Worm (Caenorhabditis elegans) whole organism, mixed stage, embryonic: ENCODE results near the gene obr-3.

Source experiments
- blmp-1 ChIP-seq: fragments of 150-350 bp; optimal IDR thresholded peaks from 2 replicates; lab custom pipeline; 2014; ENCODE audit warnings: missing biosample characterization, missing genetic modification characterization
- ces-1 ChIP-seq: fragments of 150-350 bp; optimal IDR thresholded peaks from 2 replicates; lab custom pipeline; 2014; ENCODE audit warnings: missing biosample characterization, missing genetic modification reagents, missing genetic modification characterization
- nhr-237 ChIP-seq: fragments of 150-350 bp; optimal IDR thresholded peaks from 2 replicates; lab custom pipeline; 2014; ENCODE audit warnings: missing biosample characterization, missing genetic modification characterization
- pha-4 ChIP-seq: fragments of 150-350 bp; optimal IDR thresholded peaks from 2 replicates; lab custom pipeline; 2018; ENCODE audit warnings: missing biosample characterization, missing genetic modification reagents, missing genetic modification characterization
- snpc-4 ChIP-seq: fragments of 150-350 bp; optimal IDR thresholded peaks from 2 replicates; lab custom pipeline; 2014; ENCODE audit warnings: missing biosample characterization, missing genetic modification characterization
- unc-62 ChIP-seq: fragments of 150-350 bp; optimal IDR thresholded peaks from 2 replicates; lab custom pipeline; 2014; ENCODE audit warnings: missing biosample characterization, missing genetic modification reagents, missing genetic modification characterization

ce11 chrX:13759676-13760447 is 49.8 kb downstream of the obr-3 start, which contains the start of gene cest-13:
- TF ChIP-seq blmp-1 (tag; lab: Kevin White, UChicago): no peak
- no peak for TF ChIP-seq snpc-4 (tag; lab: Kevin White, UChicago)
- no peak for TF ChIP-seq nhr-237 (tag; lab: Kevin White, UChicago)
- no peak for TF ChIP-seq pha-4 (tag; lab: Kevin White, UChicago)
- TF ChIP-seq ces-1 (GFP tag; lab: Kevin White, UChicago): no peak
- no peak for TF ChIP-seq unc-62
